Fruit fly (Drosophila melanogaster) whole organism, pupa: ENCODE measurements around the gene Klp31E.

Source experiments
- CG12605 ChIP-seq: fragments of 200-800 bp; sonication (Bioruptor generic); IDR thresholded peaks from 2 replicates; pipeline ENCODE4 v1.3.6; 2022; ENCODE audit warnings: missing biosample characterization, missing genetic modification characterization
- CG14655 ChIP-seq: fragments of 200-800 bp; sonication (Bioruptor generic); optimal IDR thresholded peaks from 3 replicates; lab custom pipeline; 2017; ENCODE audit warnings: mild to moderate bottlenecking, missing biosample characterization, missing genetic modification reagents, missing genetic modification characterization
- CG15710 ChIP-seq: fragments of 200-800 bp; sonication (Bioruptor generic); optimal IDR thresholded peaks from 2 replicates; lab custom pipeline; 2018; ENCODE audit warnings: missing biosample characterization, mild to moderate bottlenecking, missing genetic modification characterization, moderate library complexity
- CG17806 ChIP-seq: fragments of 200-800 bp; sonication (Bioruptor generic); optimal IDR thresholded peaks from 2 replicates; lab custom pipeline; 2018; ENCODE audit warnings: missing biosample characterization, mild to moderate bottlenecking, missing genetic modification characterization, moderate library complexity
- CG32121 ChIP-seq: fragments of 200-800 bp; sonication (Bioruptor generic); IDR thresholded peaks from 2 replicates; pipeline ENCODE4 v1.3.6; 2022; ENCODE audit warnings: missing biosample characterization, missing genetic modification characterization
- CG34367 ChIP-seq: fragments of 200-800 bp; sonication (Bioruptor generic); optimal IDR thresholded peaks from 2 replicates; lab custom pipeline; 2018; ENCODE audit warnings: missing biosample characterization, mild to moderate bottlenecking, missing genetic modification characterization
- CG4496 ChIP-seq: fragments of 200-800 bp; sonication (Bioruptor generic); IDR thresholded peaks from 3 replicates; pipeline ENCODE4 v1.3.6; 2022; ENCODE audit warnings: missing biosample characterization, missing genetic modification characterization
- CG8159 ChIP-seq: fragments of 200-800 bp; sonication (Bioruptor generic); optimal IDR thresholded peaks from 3 replicates; lab custom pipeline; 2018; ENCODE audit warnings: missing biosample characterization, mild to moderate bottlenecking, missing genetic modification characterization, moderate library complexity
- Ets98B ChIP-seq: fragments of 200-800 bp; sonication (Bioruptor generic); IDR thresholded peaks from 2 replicates; pipeline ENCODE4 v1.3.6; 2022; ENCODE audit warnings: missing biosample characterization, missing genetic modification characterization
- Snoo ChIP-seq: fragments of 200-800 bp; sonication (Bioruptor generic); optimal IDR thresholded peaks from 3 replicates; lab custom pipeline; 2017; ENCODE audit warnings: missing biosample characterization, mild to moderate bottlenecking, missing genetic modification characterization, inconsistent platforms

DNA sequence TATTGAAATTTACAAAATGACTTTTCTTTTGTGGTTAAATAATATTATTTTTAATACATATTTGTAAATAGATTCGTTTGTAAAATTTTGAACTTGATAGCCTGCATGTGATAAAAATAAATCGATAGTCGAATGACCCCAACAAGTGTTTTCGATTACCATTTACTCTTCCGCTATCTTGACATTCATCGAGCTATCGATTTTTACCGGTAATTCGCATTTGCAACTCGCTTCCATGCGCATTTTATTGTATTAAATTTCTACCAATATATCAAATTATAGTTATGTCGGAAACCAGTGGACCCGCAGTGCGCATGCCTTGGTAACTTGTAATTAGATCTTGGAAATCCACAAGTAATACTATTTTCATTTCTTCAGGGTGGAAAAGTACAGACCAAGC, 5.2 kb downstream of the Klp31E start, which contains the start of gene RfC3:
- TF ChIP-seq Snoo (no peak), CG12605 (GFP tag; lab: Robert Waterston, UW) (no peak), CG4496 (GFP tag; lab: Robert Waterston, UW) (no peak), CG34367 (tag; lab: Kevin White, UChicago) (no peak), CG17806 (tag; lab: Kevin White, UChicago) (no peak), Ets98B (GFP tag; lab: Robert Waterston, UW) (no peak), CG14655 (GFP tag; lab: Kevin White, UChicago) (no peak), CG15710 (tag; lab: Kevin White, UChicago) (no peak), CG32121 (GFP tag; lab: Robert Waterston, UW) (no peak), CG8159 (no peak)
